Fruit fly (Drosophila melanogaster) whole organism, prepupa: ENCODE measurements around the gene Nmd3.

ENCODE experiments used
- CG6792 ChIP-seq: fragments of 200-800 bp; sonication (Bioruptor generic); optimal IDR thresholded peaks from 3 replicates; lab custom pipeline; 2016; ENCODE audit warnings: missing biosample characterization, missing genetic modification characterization
- CG8632 ChIP-seq: fragments of 200-800 bp; sonication (Bioruptor generic); optimal IDR thresholded peaks from 3 replicates; lab custom pipeline; 2016; ENCODE audit warnings: missing biosample characterization, missing genetic modification characterization
- Eip78C ChIP-seq: fragments of 200-800 bp; sonication (Bioruptor generic); peaks from one replicate; lab custom pipeline; 2016; ENCODE audit warnings: missing biosample characterization, missing genetic modification characterization
- Ets96B ChIP-seq: fragments of 200-800 bp; optimal IDR thresholded peaks from 2 replicates; lab custom pipeline; 2019; ENCODE audit warnings: missing biosample characterization, mild to moderate bottlenecking, missing genetic modification characterization, moderate library complexity
- Lpt ChIP-seq: fragments of 200-800 bp; sonication (Bioruptor generic); optimal IDR thresholded peaks from 3 replicates; lab custom pipeline; 2016; ENCODE audit warnings: missing biosample characterization, missing genetic modification characterization
- Sox102F ChIP-seq: fragments of 200-800 bp; sonication (Bioruptor generic); optimal IDR thresholded peaks from 2 replicates; lab custom pipeline; 2016; ENCODE audit warnings: missing biosample characterization, mild to moderate bottlenecking, missing genetic modification characterization
- net ChIP-seq: fragments of 200-800 bp; sonication (Bioruptor generic); optimal IDR thresholded peaks from 3 replicates; lab custom pipeline; 2016; ENCODE audit warnings: missing biosample characterization, missing genetic modification characterization
- pdm3 ChIP-seq: fragments of 200-800 bp; sonication (Bioruptor generic); optimal IDR thresholded peaks from 3 replicates; lab custom pipeline; 2016; ENCODE audit warnings: missing biosample characterization, missing genetic modification characterization
- svp ChIP-seq: fragments of 200-800 bp; sonication (Bioruptor generic); peaks from one replicate; lab custom pipeline; 2016; ENCODE audit warnings: missing biosample characterization, missing genetic modification characterization

DNA sequence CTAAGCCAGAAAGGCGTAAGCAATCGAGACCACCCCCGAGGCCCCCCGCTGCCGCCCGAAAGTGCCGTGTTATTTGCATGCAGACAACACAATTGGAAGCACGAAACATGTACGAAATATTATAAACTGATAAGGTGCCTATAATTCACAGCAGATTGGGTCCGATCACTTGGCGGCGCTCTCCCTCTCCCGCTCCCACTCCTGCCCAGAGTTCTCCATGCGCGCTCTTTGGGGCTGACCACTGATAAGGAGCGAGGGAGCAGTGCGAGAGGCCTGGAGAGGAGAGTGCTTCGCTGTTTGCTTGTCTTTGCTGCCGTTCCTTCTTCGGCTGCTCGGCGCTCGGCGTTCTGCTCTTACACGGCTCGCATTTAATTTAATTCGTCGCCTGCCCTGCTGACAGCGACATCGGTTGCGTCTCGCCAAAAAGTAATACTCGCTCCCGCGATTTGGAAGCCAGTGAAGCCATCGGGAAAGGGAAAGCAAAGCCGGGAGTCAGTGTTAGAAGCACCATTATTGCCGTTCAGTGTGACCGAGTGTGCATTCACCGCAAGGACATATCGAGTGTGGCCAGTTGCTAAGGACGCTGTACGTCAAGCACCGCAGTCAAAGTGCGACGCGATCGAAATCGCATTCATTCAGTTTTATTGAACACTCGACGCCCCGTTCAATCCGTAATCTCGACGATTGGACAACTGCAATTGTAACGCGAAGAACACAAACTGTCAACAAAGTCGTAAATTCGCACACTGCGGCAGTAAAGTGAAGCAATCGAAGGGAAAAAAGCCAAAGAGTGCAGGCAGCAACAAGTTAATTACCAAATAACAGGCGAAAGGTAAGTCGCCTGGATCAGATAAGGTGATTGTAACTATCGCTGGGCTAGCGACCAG, 10.0 kb upstream of the Nmd3 start:
- TF ChIP-seq Sox102F (GFP tag; lab: Kevin White, UChicago) = no peak
- TF ChIP-seq CG8632 (GFP tag; lab: Kevin White, UChicago) = no peak
- peak; percentile 19 for TF ChIP-seq Eip78C (GFP tag; lab: Kevin White, UChicago)
- TF ChIP-seq Lpt = no peak
- TF ChIP-seq svp = peak; percentile 84
- TF ChIP-seq CG6792 (GFP tag; lab: Kevin White, UChicago) = no peak
- TF ChIP-seq Ets96B (tag; lab: Kevin White, UChicago) = no peak
- TF ChIP-seq pdm3 (GFP tag; lab: Kevin White, UChicago) = no peak
- TF ChIP-seq net = peak; percentile 16
